Fruit fly (Drosophila melanogaster) whole organism, adult: Measurements from ENCODE around the gene Mob2.
"Not testable (repeated sequence)": the region's sequence is repeated elsewhere in the genome, so short reads cannot be mapped to it uniquely, and the experiment has no call there.

Experiments used
- CG11617 ChIP-seq: fragments of 200-800 bp; sonication (Bioruptor generic); optimal IDR thresholded peaks from 2 replicates; lab custom pipeline; 2017; ENCODE audit warnings: mild to moderate bottlenecking, missing biosample characterization, missing genetic modification reagents, missing genetic modification characterization
- CG12768 ChIP-seq: fragments of 200-800 bp; sonication (Bioruptor generic); optimal IDR thresholded peaks from 2 replicates; lab custom pipeline; 2017; ENCODE audit warnings: missing biosample characterization, missing genetic modification characterization, mild to moderate bottlenecking, moderate library complexity, missing genetic modification reagents
- CG14711 ChIP-seq: fragments of 200-800 bp; sonication (Bioruptor generic); optimal IDR thresholded peaks from 2 replicates; lab custom pipeline; 2018; ENCODE audit warnings: missing biosample characterization, mild to moderate bottlenecking, missing genetic modification characterization, moderate library complexity
- CG1620 ChIP-seq: fragments of 200-800 bp; sonication (Bioruptor generic); optimal IDR thresholded peaks from 2 replicates; lab custom pipeline; 2016; ENCODE audit warnings: missing biosample characterization, missing genetic modification characterization
- CG33017 ChIP-seq: fragments of 200-800 bp; sonication (Bioruptor generic); optimal IDR thresholded peaks from 2 replicates; lab custom pipeline; 2018; ENCODE audit warnings: missing biosample characterization, mild to moderate bottlenecking, missing genetic modification characterization, moderate library complexity
- CG5204 ChIP-seq: fragments of 200-800 bp; sonication (Bioruptor generic); optimal IDR thresholded peaks from 2 replicates; lab custom pipeline; 2016; ENCODE audit warnings: missing biosample characterization, missing genetic modification characterization
- CG7045 ChIP-seq: fragments of 200-800 bp; sonication (Bioruptor generic); optimal IDR thresholded peaks from 2 replicates; lab custom pipeline; 2017; ENCODE audit warnings: missing biosample characterization, mild to moderate bottlenecking, missing genetic modification characterization
- CG7101 ChIP-seq: fragments of 200-800 bp; sonication (Bioruptor generic); optimal IDR thresholded peaks from 2 replicates; lab custom pipeline; 2018; ENCODE audit warnings: missing biosample characterization, mild to moderate bottlenecking, missing genetic modification characterization, moderate library complexity
- Clk ChIP-seq: fragments of 200-800 bp; sonication (Bioruptor generic); optimal IDR thresholded peaks from 2 replicates; lab custom pipeline; 2017; ENCODE audit warnings: missing biosample characterization, missing genetic modification characterization
- Crg-1 ChIP-seq: fragments of 200-800 bp; sonication (Bioruptor generic); optimal IDR thresholded peaks from 2 replicates; lab custom pipeline; 2016; ENCODE audit warnings: missing biosample characterization, missing genetic modification characterization
- Hr96 ChIP-seq: fragments of 200-800 bp; sonication (Bioruptor generic); optimal IDR thresholded peaks from 2 replicates; lab custom pipeline; 2016; ENCODE audit warnings: missing biosample characterization, missing genetic modification characterization
- Mnt ChIP-seq: fragments of 200-800 bp; sonication (Bioruptor generic); optimal IDR thresholded peaks from 2 replicates; lab custom pipeline; 2016; ENCODE audit warnings: missing biosample characterization, mild to moderate bottlenecking, missing genetic modification characterization
- bab1 ChIP-seq: fragments of 200-800 bp; sonication (Bioruptor generic); optimal IDR thresholded peaks from 3 replicates; lab custom pipeline; 2019; ENCODE audit warnings: missing biosample characterization, mild to moderate bottlenecking, missing genetic modification characterization, moderate library complexity
- cic ChIP-seq: fragments of 200-800 bp; sonication (Bioruptor generic); optimal IDR thresholded peaks from 2 replicates; lab custom pipeline; 2017; ENCODE audit warnings: missing biosample characterization, mild to moderate bottlenecking, missing genetic modification characterization, moderate library complexity
- cnc ChIP-seq, 2 experiments: fragments of >200 bp; optimal IDR thresholded peaks; 2 replicates each; lab custom pipeline; 2017
- kay ChIP-seq: fragments of 200-800 bp; sonication (Bioruptor generic); peaks from one replicate; lab custom pipeline; 2016; ENCODE audit warnings: missing biosample characterization, missing genetic modification characterization, borderline replicate concordance
- ovo ChIP-seq: fragments of 200-800 bp; sonication (Bioruptor generic); optimal IDR thresholded peaks from 2 replicates; lab custom pipeline; 2016; ENCODE audit warnings: missing biosample characterization, missing genetic modification characterization
- pad ChIP-seq: fragments of 200-800 bp; sonication (Bioruptor generic); optimal IDR thresholded peaks from 3 replicates; lab custom pipeline; 2017; ENCODE audit warnings: missing biosample characterization, missing genetic modification characterization, mild to moderate bottlenecking, moderate library complexity, missing genetic modification reagents
- tj ChIP-seq: fragments of 200-800 bp; sonication (Bioruptor generic); optimal IDR thresholded peaks from 3 replicates; lab custom pipeline; 2017; ENCODE audit warnings: missing biosample characterization, mild to moderate bottlenecking, missing genetic modification characterization, moderate library complexity
- toe ChIP-seq: fragments of 200-800 bp; sonication (Bioruptor generic); optimal IDR thresholded peaks from 2 replicates; lab custom pipeline; 2016; ENCODE audit warnings: missing biosample characterization, missing genetic modification characterization

The Mob2 gene

dm6 chr3L:11579919-11580318 lies 17.9 kb upstream of the Mob2 start, which contains the start of gene CG43390:
TSS of gene CG43390 (minus strand) at chr3L:11579950.
- TF ChIP-seq pad (GFP tag; lab: Kevin White, UChicago) (no peak), CG7101 (tag; lab: Kevin White, UChicago) (no peak), ovo (no peak), cnc (optimal IDR thresholded peaks at IDR 0.05; lab: Kevin White, UChicago) (no peak), CG11617 (GFP tag; lab: Kevin White, UChicago) (no peak), tj (no peak), cic (no peak), Clk (GFP tag; lab: Kevin White, UChicago) (no peak), Crg-1 (GFP tag; lab: Kevin White, UChicago) (no peak), CG12768 (GFP tag; lab: Kevin White, UChicago) (no peak), bab1 (GFP tag; lab: Kevin White, UChicago) (no peak), toe (GFP tag; lab: Kevin White, UChicago) (no peak), CG33017 (tag; lab: Kevin White, UChicago) (no peak), Mnt (GFP tag; lab: Kevin White, UChicago) (no peak)

dm6 chr3L:11578847-11579246 lies 16.8 kb upstream of the Mob2 start:
- TF ChIP-seq Hr96 (GFP tag; lab: Kevin White, UChicago) (no peak), Clk (GFP tag; lab: Kevin White, UChicago) (no peak), CG1620 (GFP tag; lab: Kevin White, UChicago) (no peak), cic (no peak), CG12768 (GFP tag; lab: Kevin White, UChicago) (no peak), cnc (optimal IDR thresholded peaks at IDR 0.05; lab: Kevin White, UChicago) (no peak), ovo (no peak), CG14711 (tag; lab: Kevin White, UChicago) (no peak), CG11617 (GFP tag; lab: Kevin White, UChicago) (no peak), Crg-1 (GFP tag; lab: Kevin White, UChicago) (no peak)

- TF ChIP-seq cnc (optimal IDR thresholded peaks at IDR 0.05; lab: Kevin White, UChicago) = no peak
- TF ChIP-seq Hr96 (GFP tag; lab: Kevin White, UChicago) = no peak
- no peak for TF ChIP-seq Crg-1 (GFP tag; lab: Kevin White, UChicago)
- TF ChIP-seq Mnt (GFP tag; lab: Kevin White, UChicago) = no peak
- no peak for TF ChIP-seq tj
- no peak for TF ChIP-seq CG11617 (GFP tag; lab: Kevin White, UChicago)
- TF ChIP-seq CG1620 (GFP tag; lab: Kevin White, UChicago) = no peak
- TF ChIP-seq cic = no peak
- no peak for TF ChIP-seq CG7045 (GFP tag; lab: Kevin White, UChicago)
- no peak for TF ChIP-seq kay (GFP tag; lab: Kevin White, UChicago)
- no peak for TF ChIP-seq toe (GFP tag; lab: Kevin White, UChicago)
- no peak for TF ChIP-seq CG5204 (GFP tag; lab: Kevin White, UChicago)
- no peak for TF ChIP-seq bab1 (GFP tag; lab: Kevin White, UChicago)
- no peak for TF ChIP-seq CG14711 (tag; lab: Kevin White, UChicago)
- TF ChIP-seq ovo = no peak
- TF ChIP-seq CG12768 (GFP tag; lab: Kevin White, UChicago) = no peak
- no peak for TF ChIP-seq pad (GFP tag; lab: Kevin White, UChicago)
- no peak for TF ChIP-seq CG7101 (tag; lab: Kevin White, UChicago)
- no peak for TF ChIP-seq CG33017 (tag; lab: Kevin White, UChicago)
Measured at dm6 chr3L:11578211-11578673, 16.2 kb upstream of the Mob2 start, which contains the start of gene CG33270. TSS of gene CG33270 (minus strand) at chr3L:11578623.

- TF ChIP-seq Clk (GFP tag; lab: Kevin White, UChicago) = no peak
- no peak for TF ChIP-seq tj
- TF ChIP-seq cic = no peak
- TF ChIP-seq CG14711 (tag; lab: Kevin White, UChicago) = no peak
- no peak for TF ChIP-seq ovo
- no peak for TF ChIP-seq CG7101 (tag; lab: Kevin White, UChicago)
Measured at dm6 chr3L:11577395-11577794, 15.4 kb upstream of the Mob2 start, which contains the start of gene CG33271. TSS of gene CG33271 (minus strand) at chr3L:11577495.

- TF ChIP-seq CG11617 (GFP tag; lab: Kevin White, UChicago); CG33017 (tag; lab: Kevin White, UChicago); CG7101 (tag; lab: Kevin White, UChicago): not testable (repeated sequence)
Measured at dm6 chr3L:11576944-11577343, 14.9 kb upstream of the Mob2 start, which contains the start of gene CG33489. TSS of gene CG33489 (minus strand) at chr3L:11577044.

- no peak for TF ChIP-seq Crg-1 (GFP tag; lab: Kevin White, UChicago)
- TF ChIP-seq pad (GFP tag; lab: Kevin White, UChicago) = no peak
- no peak for TF ChIP-seq CG7045 (GFP tag; lab: Kevin White, UChicago)
- TF ChIP-seq CG12768 (GFP tag; lab: Kevin White, UChicago) = no peak
- no peak for TF ChIP-seq toe (GFP tag; lab: Kevin White, UChicago)
- TF ChIP-seq tj = no peak
- TF ChIP-seq cnc (optimal IDR thresholded peaks at IDR 0.05; lab: Kevin White, UChicago) = no peak
- TF ChIP-seq CG14711 (tag; lab: Kevin White, UChicago) = no peak
- TF ChIP-seq CG11617 (GFP tag; lab: Kevin White, UChicago) = no peak
- no peak for TF ChIP-seq CG33017 (tag; lab: Kevin White, UChicago)
- no peak for TF ChIP-seq bab1 (GFP tag; lab: Kevin White, UChicago)
- TF ChIP-seq kay (GFP tag; lab: Kevin White, UChicago) = no peak
- no peak for TF ChIP-seq CG5204 (GFP tag; lab: Kevin White, UChicago)
- TF ChIP-seq Hr96 (GFP tag; lab: Kevin White, UChicago) = no peak
- no peak for TF ChIP-seq Mnt (GFP tag; lab: Kevin White, UChicago)
- TF ChIP-seq Clk (GFP tag; lab: Kevin White, UChicago) = no peak
- TF ChIP-seq ovo = no peak
Measured at dm6 chr3L:11574563-11574962, 12.5 kb upstream of the Mob2 start, which contains the start of gene CG33490. TSS of gene CG33490 (minus strand) at chr3L:11574663.
